Fruit fly (Drosophila melanogaster) whole organism, embryonic: ENCODE data around the gene mei-218.

Source experiments
- Blimp-1 ChIP-seq: fragments of 200-800 bp; sonication (Bioruptor generic); optimal IDR thresholded peaks from 3 replicates; lab custom pipeline; 2018; ENCODE audit warnings: missing biosample characterization, missing genetic modification characterization, mild to moderate bottlenecking, moderate library complexity, missing genetic modification reagents
- CG11560 ChIP-seq: fragments of 200-800 bp; sonication (Bioruptor generic); IDR thresholded peaks from 3 replicates; pipeline ENCODE4 v1.3.6; 2022; ENCODE audit warnings: missing biosample characterization, missing genetic modification characterization
- CG13775 ChIP-seq: fragments of 200-800 bp; sonication (Bioruptor generic); optimal IDR thresholded peaks from 3 replicates; lab custom pipeline; 2017; ENCODE audit warnings: missing biosample characterization, mild to moderate bottlenecking, missing genetic modification characterization
- CG14050 ChIP-seq: fragments of 200-800 bp; sonication (Bioruptor generic); IDR thresholded peaks from 3 replicates; pipeline ENCODE4 v1.3.6; 2022; ENCODE audit warnings: missing biosample characterization, missing genetic modification characterization
- CG14441 ChIP-seq: fragments of 200-800 bp; sonication (Bioruptor generic); IDR thresholded peaks from 2 replicates; pipeline ENCODE4 v1.3.6; 2022; ENCODE audit warnings: missing biosample characterization, missing genetic modification characterization
- CG15011 ChIP-seq: fragments of 200-800 bp; sonication (Bioruptor generic); optimal IDR thresholded peaks from 3 replicates; lab custom pipeline; 2018; ENCODE audit warnings: missing biosample characterization, mild to moderate bottlenecking, missing genetic modification characterization
- CG15269 ChIP-seq: fragments of 200-800 bp; sonication (Bioruptor generic); optimal IDR thresholded peaks from 2 replicates; lab custom pipeline; 2018; ENCODE audit warnings: missing biosample characterization, mild to moderate bottlenecking, missing genetic modification characterization, moderate library complexity
- CG16779 ChIP-seq: fragments of 200-800 bp; sonication (Bioruptor generic); IDR thresholded peaks from 2 replicates; pipeline ENCODE4 v1.3.6; 2022; ENCODE audit warnings: missing biosample characterization, missing genetic modification characterization
- CG18262 ChIP-seq: fragments of 200-800 bp; optimal IDR thresholded peaks from 3 replicates; lab custom pipeline; 2019; ENCODE audit warnings: missing biosample characterization, mild to moderate bottlenecking, missing genetic modification characterization, moderate library complexity
- CG30403 ChIP-seq: fragments of 200-800 bp; sonication (Bioruptor generic); optimal IDR thresholded peaks from 3 replicates; lab custom pipeline; 2016; ENCODE audit warnings: missing biosample characterization, missing genetic modification characterization
- CG33213 ChIP-seq: fragments of 200-800 bp; sonication (Bioruptor generic); optimal IDR thresholded peaks from 3 replicates; lab custom pipeline; 2016; ENCODE audit warnings: missing biosample characterization, missing genetic modification characterization
- CG4730 ChIP-seq: fragments of 200-800 bp; sonication (Bioruptor generic); IDR thresholded peaks from 2 replicates; pipeline ENCODE4 v1.3.6; 2022; ENCODE audit warnings: missing biosample characterization, missing genetic modification characterization
- CG6689 ChIP-seq: fragments of 200-800 bp; sonication (Bioruptor generic); IDR thresholded peaks from 2 replicates; pipeline ENCODE4 v1.3.6; 2022; ENCODE audit warnings: missing biosample characterization, missing genetic modification characterization
- CG8359 ChIP-seq: fragments of 200-800 bp; sonication (Bioruptor generic); optimal IDR thresholded peaks from 2 replicates; lab custom pipeline; 2017; ENCODE audit warnings: missing biosample characterization, mild to moderate bottlenecking, missing genetic modification characterization, borderline replicate concordance
- Chrac-16 ChIP-seq: fragments of 200-800 bp; sonication (Bioruptor generic); optimal IDR thresholded peaks from 3 replicates; lab custom pipeline; 2016; ENCODE audit warnings: missing biosample characterization, missing genetic modification characterization
- CoRest ChIP-seq: fragments of 200-800 bp; sonication (Bioruptor generic); optimal IDR thresholded peaks from 3 replicates; lab custom pipeline; 2018; ENCODE audit warnings: missing biosample characterization, mild to moderate bottlenecking, missing genetic modification characterization, moderate library complexity
- Drgx ChIP-seq: fragments of 200-800 bp; sonication (Bioruptor generic); IDR thresholded peaks from 2 replicates; pipeline ENCODE4 v1.3.6; 2022; ENCODE audit warnings: missing biosample characterization, missing genetic modification characterization
- E2f2 ChIP-seq: fragments of 200-800 bp; sonication (Bioruptor generic); IDR thresholded peaks from 2 replicates; pipeline ENCODE4 v1.3.6; 2022; ENCODE audit warnings: missing biosample characterization, missing genetic modification characterization
- Eip74EF ChIP-seq, 2 experiments: fragments of 200-800 bp in 1 of 2; fragments of >200 bp in 1 of 2; sonication (Bioruptor generic) in 1 of 2; optimal IDR thresholded peaks; 2 replicates each; lab custom pipeline; 2017 to 2019; ENCODE audit warnings: missing biosample characterization in 2 of 2, missing genetic modification characterization in 2 of 2, mild to moderate bottlenecking in 1 of 2, moderate library complexity in 1 of 2
- H2.0 ChIP-seq: fragments of 200-800 bp; sonication (Bioruptor generic); IDR thresholded peaks from 2 replicates; pipeline ENCODE4 v1.3.6; 2022; ENCODE audit warnings: missing biosample characterization, missing genetic modification characterization
- HLH3B ChIP-seq: fragments of 200-800 bp; sonication (Bioruptor generic); IDR thresholded peaks from 2 replicates; pipeline ENCODE4 v1.3.6; 2022; ENCODE audit warnings: missing biosample characterization, missing genetic modification characterization
- MTF-1 ChIP-seq: fragments of 200-800 bp; sonication (Bioruptor generic); optimal IDR thresholded peaks from 2 replicates; lab custom pipeline; 2018; ENCODE audit warnings: missing biosample characterization, mild to moderate bottlenecking, missing genetic modification characterization, borderline replicate concordance
- Med ChIP-seq: fragments of 200-800 bp; sonication (Bioruptor generic); peaks from one replicate; lab custom pipeline; 2016; ENCODE audit warnings: missing biosample characterization, missing genetic modification characterization, mild to moderate bottlenecking, inconsistent platforms, moderate library complexity
- Pdp1 ChIP-seq, 2 experiments: fragments of 200-800 bp; sonication (Bioruptor generic); optimal IDR thresholded peaks; 3 replicates each; lab custom pipeline; 2016; ENCODE audit warnings: missing biosample characterization in 2 of 2, missing genetic modification characterization in 2 of 2, mild to moderate bottlenecking in 1 of 2, moderate library complexity in 1 of 2
- Ptx1 ChIP-seq: fragments of 200-800 bp; sonication (Bioruptor generic); IDR thresholded peaks from 2 replicates; pipeline ENCODE4 v1.3.6; 2022; ENCODE audit warnings: missing biosample characterization, missing genetic modification characterization
- Sox102F ChIP-seq: fragments of 200-800 bp; sonication (Bioruptor generic); optimal IDR thresholded peaks from 2 replicates; lab custom pipeline; 2018; ENCODE audit warnings: missing biosample characterization, mild to moderate bottlenecking, missing genetic modification characterization, moderate library complexity
- Vsx1 ChIP-seq: fragments of 200-800 bp; sonication (Bioruptor generic); optimal IDR thresholded peaks from 2 replicates; lab custom pipeline; 2017; ENCODE audit warnings: missing biosample characterization, mild to moderate bottlenecking, missing genetic modification characterization, missing genetic modification reagents
- Xbp1 ChIP-seq: fragments of 200-800 bp; sonication (Bioruptor generic); optimal IDR thresholded peaks from 3 replicates; lab custom pipeline; 2016; ENCODE audit warnings: missing biosample characterization, mild to moderate bottlenecking, missing genetic modification characterization
- bcd ChIP-seq: fragments of 200-800 bp; sonication (Bioruptor generic); optimal IDR thresholded peaks from 2 replicates; lab custom pipeline; 2017; ENCODE audit warnings: missing biosample characterization, mild to moderate bottlenecking, missing genetic modification characterization
- bsh ChIP-seq, 2 experiments: fragments of 200-800 bp; sonication (Bioruptor generic); optimal IDR thresholded peaks; 2 replicates each; lab custom pipeline; 2017 to 2018; ENCODE audit warnings: mild to moderate bottlenecking in 2 of 2, missing biosample characterization in 2 of 2, missing genetic modification characterization in 2 of 2, moderate library complexity in 1 of 2
- cg ChIP-seq: fragments of 200-800 bp; sonication (Bioruptor generic); optimal IDR thresholded peaks from 3 replicates; lab custom pipeline; 2019; ENCODE audit warnings: missing biosample characterization, mild to moderate bottlenecking, missing genetic modification characterization, moderate library complexity
- chinmo ChIP-seq: fragments of 200-800 bp; sonication (Bioruptor generic); IDR thresholded peaks from 4 replicates; pipeline ENCODE4 v1.3.6; 2022; ENCODE audit warnings: missing biosample characterization, missing genetic modification characterization; ENCODE audit not compliant: partially characterized antibody
- ci ChIP-seq: fragments of 200-800 bp; sonication (Bioruptor generic); IDR thresholded peaks from 3 replicates; pipeline ENCODE4 v1.3.6; 2022; ENCODE audit warnings: missing biosample characterization, missing genetic modification characterization
- dysf ChIP-seq: fragments of 200-800 bp; sonication (Bioruptor generic); IDR thresholded peaks from 3 replicates; pipeline ENCODE4 v1.3.6; 2022; ENCODE audit warnings: missing biosample characterization, missing genetic modification characterization
- exex ChIP-seq: fragments of 200-800 bp; sonication (Bioruptor generic); optimal IDR thresholded peaks from 4 replicates; lab custom pipeline; 2018; ENCODE audit warnings: missing biosample characterization, mild to moderate bottlenecking, missing genetic modification characterization, moderate library complexity
- gem ChIP-seq: fragments of 200-800 bp; sonication (Bioruptor generic); optimal IDR thresholded peaks from 2 replicates; lab custom pipeline; 2019; ENCODE audit warnings: missing biosample characterization, mild to moderate bottlenecking, missing genetic modification characterization, moderate library complexity
- grau ChIP-seq: fragments of 200-800 bp; optimal IDR thresholded peaks from 3 replicates; lab custom pipeline; 2019; ENCODE audit warnings: missing biosample characterization, mild to moderate bottlenecking, missing genetic modification characterization, moderate library complexity
- grn ChIP-seq: fragments of 200-800 bp; sonication (Bioruptor generic); optimal IDR thresholded peaks from 3 replicates; lab custom pipeline; 2017; ENCODE audit warnings: missing biosample characterization, missing genetic modification characterization
- phol ChIP-seq: fragments of 200-800 bp; sonication (Bioruptor generic); optimal IDR thresholded peaks from 3 replicates; lab custom pipeline; 2018; ENCODE audit warnings: missing biosample characterization, mild to moderate bottlenecking, missing genetic modification characterization, moderate library complexity
- ro ChIP-seq: fragments of 200-800 bp; sonication (Bioruptor generic); IDR thresholded peaks from 2 replicates; pipeline ENCODE4 v1.3.6; 2022; ENCODE audit warnings: missing biosample characterization, missing genetic modification characterization
- row ChIP-seq: fragments of 200-800 bp; sonication (Bioruptor generic); IDR thresholded peaks from 3 replicates; pipeline ENCODE4 v1.3.6; 2022; ENCODE audit warnings: missing biosample characterization, missing genetic modification characterization
- sd ChIP-seq: fragments of 200-800 bp; sonication (Bioruptor generic); optimal IDR thresholded peaks from 3 replicates; lab custom pipeline; 2018; ENCODE audit warnings: missing biosample characterization, mild to moderate bottlenecking, missing genetic modification characterization, moderate library complexity
- sens ChIP-seq: fragments of 200-800 bp; sonication (Bioruptor generic); peaks from one replicate; lab custom pipeline; 2016; ENCODE audit warnings: missing biosample characterization, missing genetic modification characterization
- seq ChIP-seq: fragments of 200-800 bp; sonication (Bioruptor generic); IDR thresholded peaks from 2 replicates; pipeline ENCODE4 v1.3.6; 2022; ENCODE audit warnings: missing biosample characterization, missing genetic modification characterization
- sqz ChIP-seq: fragments of 200-800 bp; sonication (Bioruptor generic); optimal IDR thresholded peaks from 3 replicates; lab custom pipeline; 2018; ENCODE audit warnings: missing biosample characterization, mild to moderate bottlenecking, missing genetic modification characterization
- tgo ChIP-seq: fragments of 200-800 bp; sonication (Bioruptor generic); IDR thresholded peaks from 3 replicates; pipeline ENCODE4 v1.3.6; 2022; ENCODE audit warnings: missing biosample characterization, missing genetic modification characterization
- yki ChIP-seq: fragments of >200 bp; optimal IDR thresholded peaks from 3 replicates; lab custom pipeline; 2018

mei-218 gene

dm6 chrX:17187495-17187894, 44.7 kb upstream of the mei-218 start (continued):
- TF ChIP-seq CG30403 (GFP tag; lab: Kevin White, UChicago) (peak; percentile 15), CG6689 (GFP tag; lab: Robert Waterston, UW) (peak; percentile 37; the same call in 1 of the 2 replicates), Med (peak; percentile 10), HLH3B (GFP tag; lab: Robert Waterston, UW) (peak; percentile 29; the same call in 1 of the 2 replicates), CoRest (peak; percentile 20), CG11560 (no peak), ro (no peak), CG15269 (peak; percentile 14), CG18262 (tag; lab: Kevin White, UChicago) (peak; percentile 17), Xbp1 (peak; percentile 10), Ptx1 (peak; percentile 40; the same call in 1 of the 2 replicates), Chrac-16 (GFP tag; lab: Kevin White, UChicago) (peak; percentile 8), phol (tag; lab: Kevin White, UChicago) (peak; percentile 23), grau (tag; lab: Kevin White, UChicago) (peak; percentile 15), Blimp-1 (GFP tag; lab: Kevin White, UChicago) (peak; percentile 31), CG15011 (GFP tag; lab: Kevin White, UChicago) (no peak), CG33213 (no peak), bsh (GFP tag; optimal IDR thresholded peaks at IDR 0.05; lab: Kevin White, UChicago) (peak in 1 of 2 experiments; percentile 42), yki (no peak), row (peak; percentile 38; the same call in 1 of the 3 replicates), dysf (GFP tag; lab: Robert Waterston, UW) (peak; percentile 39; the same call in 1 of the 3 replicates), CG8359 (GFP tag; lab: Kevin White, UChicago) (no peak), Drgx (GFP tag; lab: Robert Waterston, UW) (peak; percentile 54), tgo (GFP tag; lab: Robert Waterston, UW) (0 out of 3 replicates have a peak, but pooled peaks have one; percentile 29), E2f2 (GFP tag; lab: Robert Waterston, UW) (0 out of 2 replicates have a peak, but pooled peaks have one; percentile 12), gem (tag; lab: Kevin White, UChicago) (peak; percentile 57), CG13775 (GFP tag; lab: Kevin White, UChicago) (no peak), H2.0 (GFP tag; lab: Robert Waterston, UW) (no peak), MTF-1 (GFP tag; lab: Kevin White, UChicago) (no peak), CG14050 (GFP tag; lab: Robert Waterston, UW) (no peak), Sox102F (GFP tag; lab: Kevin White, UChicago) (peak; percentile 46), bcd (peak; percentile 6), CG14441 (GFP tag; lab: Robert Waterston, UW) (0 out of 2 replicates have a peak, but pooled peaks have one; percentile 13), sens (GFP tag; lab: Kevin White, UChicago) (peak; percentile 6)
- TF ChIP-seq, all 482 proteins: peak for 50

- TF ChIP-seq sqz (GFP tag; lab: Kevin White, UChicago) (peak; percentile 24), CG4730 (GFP tag; lab: Robert Waterston, UW) (no peak), Vsx1 (peak; percentile 11), cg (GFP tag; lab: Kevin White, UChicago) (peak; percentile 0), Eip74EF (GFP tag; optimal IDR thresholded peaks at IDR 0.05; lab: Kevin White, UChicago) (peak in 1 of 2 experiments; percentile 8), ci (GFP tag; lab: Robert Waterston, UW) (no peak), chinmo (GFP tag; lab: Robert Waterston, UW) (0 out of 4 replicates have a peak, but pooled peaks have one; percentile 31), sd (tag; lab: Kevin White, UChicago) (peak; percentile 12), exex (tag; lab: Kevin White, UChicago) (peak; percentile 46), Ptx1 (no peak), seq (GFP tag; lab: Robert Waterston, UW) (no peak), grn (GFP tag; lab: Kevin White, UChicago) (peak; percentile 87), Pdp1 (GFP tag; optimal IDR thresholded peaks at IDR 0.05; lab: Kevin White, UChicago) (peak in 1 of 2 experiments; percentile 59), CG16779 (GFP tag; lab: Robert Waterston, UW) (no peak)
- TF ChIP-seq, all 482 proteins: peak for 9
Observed at dm6 chrX:17186432-17186831, 43.6 kb upstream of the mei-218 start.
